Worm (Caenorhabditis elegans) whole organism, L1 larva: ENCODE results near the gene ccar-1.
A peak's percentile ranks its signal among the peaks of the same experiment; 100 is the strongest.

Experiments
- C34B4.2 ChIP-seq: sonication (generic microtip); optimal IDR thresholded peaks from 2 replicates; lab custom pipeline; 2017; ENCODE audit warnings: mild to moderate bottlenecking, missing genetic modification characterization, missing compliant biosample characterization
- Y116A8C.19 ChIP-seq: sonication (generic microtip); optimal IDR thresholded peaks from 2 replicates; lab custom pipeline; 2016; ENCODE audit warnings: missing compliant biosample characterization, missing genetic modification characterization, borderline replicate concordance
- aha-1 ChIP-seq: fragments of 150-350 bp; optimal IDR thresholded peaks from 2 replicates; lab custom pipeline; 2014; ENCODE audit warnings: missing biosample characterization, missing genetic modification characterization
- alr-1 ChIP-seq: fragments of 200-800 bp; sonication (Bioruptor generic); optimal IDR thresholded peaks from 2 replicates; lab custom pipeline; 2018; ENCODE audit warnings: borderline replicate concordance, mild to moderate bottlenecking, missing genetic modification characterization, missing compliant biosample characterization
- aly-2 ChIP-seq: fragments of 150-350 bp; optimal IDR thresholded peaks from 2 replicates; lab custom pipeline; 2014; ENCODE audit warnings: missing biosample characterization, missing genetic modification characterization
- ceh-8 ChIP-seq: fragments of 200-800 bp; sonication (Bioruptor generic); optimal IDR thresholded peaks from 2 replicates; lab custom pipeline; 2018; ENCODE audit warnings: mild to moderate bottlenecking, missing genetic modification characterization, moderate library complexity, missing compliant biosample characterization
- ceh-88 ChIP-seq: fragments of 200-800 bp; sonication (Bioruptor generic); IDR thresholded peaks from 2 replicates; pipeline ENCODE4 v1.3.6; 2022; ENCODE audit warnings: missing genetic modification characterization, missing compliant biosample characterization
- dpl-1 ChIP-seq, 3 experiments: fragments of 150-350 bp in 2 of 3; sonication (generic microtip) in 1 of 3; optimal IDR thresholded peaks; 2 replicates each; lab custom pipeline; 2014 to 2017; ENCODE audit warnings: missing biosample characterization in 3 of 3, missing genetic modification characterization in 3 of 3, missing genetic modification reagents in 3 of 3
- efl-1 ChIP-seq, 4 experiments: fragments of 150-350 bp; optimal IDR thresholded peaks in 3 of 4; peaks in 1 of 4; 1 replicate in 1 of 4; 2 replicates in 3 of 4; lab custom pipeline; 2014; ENCODE audit warnings: missing biosample characterization in 2 of 4, missing genetic modification characterization in 2 of 4, missing genetic modification reagents in 2 of 4
- elt-2 ChIP-seq: sonication (generic microtip); optimal IDR thresholded peaks from 2 replicates; lab custom pipeline; 2016; ENCODE audit warnings: missing genetic modification characterization, mild to moderate bottlenecking, inconsistent platforms, missing compliant biosample characterization, missing genetic modification reagents
- ets-5 ChIP-seq: fragments of 200-800 bp; sonication (Bioruptor generic); IDR thresholded peaks from 2 replicates; pipeline ENCODE4 v1.3.6; 2022; ENCODE audit warnings: missing genetic modification characterization, missing compliant biosample characterization
- fkh-4 ChIP-seq: sonication (generic microtip); optimal IDR thresholded peaks from 2 replicates; lab custom pipeline; 2016; ENCODE audit warnings: missing compliant biosample characterization, missing genetic modification characterization, borderline replicate concordance
- fos-1 ChIP-seq: fragments of 150-350 bp; optimal IDR thresholded peaks from 2 replicates; lab custom pipeline; 2014; ENCODE audit warnings: missing biosample characterization, missing genetic modification characterization
- hlh-17 ChIP-seq: fragments of 200-800 bp; sonication (Bioruptor generic); optimal IDR thresholded peaks from 2 replicates; lab custom pipeline; 2018; ENCODE audit warnings: missing genetic modification characterization, mild to moderate bottlenecking, missing compliant biosample characterization, moderate library complexity, borderline replicate concordance
- jun-1 ChIP-seq: fragments of 150-350 bp; optimal IDR thresholded peaks from 2 replicates; lab custom pipeline; 2014; ENCODE audit warnings: missing biosample characterization, missing genetic modification reagents, missing genetic modification characterization
- lin-15B ChIP-seq: fragments of 150-350 bp; sonication (generic microtip); optimal IDR thresholded peaks from 3 replicates; lab custom pipeline; 2014; ENCODE audit warnings: missing biosample characterization, missing genetic modification characterization
- lsy-2 ChIP-seq, 2 experiments: fragments of 150-350 bp; optimal IDR thresholded peaks; 2 replicates each; lab custom pipeline; 2014; ENCODE audit warnings: missing biosample characterization in 2 of 2, missing genetic modification characterization in 2 of 2
- mab-9 ChIP-seq: fragments of 200-800 bp; sonication (Bioruptor generic); IDR thresholded peaks from 2 replicates; pipeline ENCODE4 v1.3.6; 2022; ENCODE audit warnings: missing genetic modification reagents, missing genetic modification characterization, missing compliant biosample characterization
- mef-2 ChIP-seq: fragments of 150-350 bp; optimal IDR thresholded peaks from 2 replicates; lab custom pipeline; 2014; ENCODE audit warnings: missing biosample characterization, missing genetic modification characterization
- mep-1 ChIP-seq: fragments of 150-350 bp; optimal IDR thresholded peaks from 2 replicates; lab custom pipeline; 2014; ENCODE audit warnings: missing biosample characterization, missing genetic modification characterization
- nhr-11 ChIP-seq: fragments of 150-350 bp; optimal IDR thresholded peaks from 2 replicates; lab custom pipeline; 2014; ENCODE audit warnings: missing biosample characterization, missing genetic modification characterization
- nhr-19 ChIP-seq: fragments of 200-800 bp; sonication (Bioruptor generic); conservative IDR thresholded peaks from 2 replicates; pipeline ENCODE4 v1.3.6; 2022; ENCODE audit warnings: missing genetic modification characterization, missing compliant biosample characterization
- nhr-28 ChIP-seq: fragments of 150-350 bp; optimal IDR thresholded peaks from 2 replicates; lab custom pipeline; 2014; ENCODE audit warnings: missing biosample characterization, missing genetic modification characterization
- nhr-47 ChIP-seq: sonication (generic microtip); optimal IDR thresholded peaks from 2 replicates; lab custom pipeline; 2016; ENCODE audit warnings: mild to moderate bottlenecking, missing genetic modification characterization, moderate library complexity, missing compliant biosample characterization
- nhr-76 ChIP-seq: sonication (generic microtip); optimal IDR thresholded peaks from 2 replicates; lab custom pipeline; 2017; ENCODE audit warnings: missing biosample characterization, missing genetic modification characterization
- nhr-77 ChIP-seq: fragments of 150-350 bp; optimal IDR thresholded peaks from 2 replicates; lab custom pipeline; 2014; ENCODE audit warnings: missing biosample characterization, missing genetic modification characterization
- nhr-85 ChIP-seq: sonication (generic microtip); peaks from one replicate; lab custom pipeline; 2016; ENCODE audit warnings: missing genetic modification characterization, inconsistent platforms, missing compliant biosample characterization
- nhr-90 ChIP-seq: sonication (generic microtip); optimal IDR thresholded peaks from 2 replicates; lab custom pipeline; 2016; ENCODE audit warnings: mild to moderate bottlenecking, missing genetic modification characterization, missing compliant biosample characterization; ENCODE audit not compliant: poor library complexity
- pqm-1 ChIP-seq: sonication (generic microtip); optimal IDR thresholded peaks from 3 replicates; lab custom pipeline; 2017; ENCODE audit warnings: missing biosample characterization, missing genetic modification characterization
- skn-1 ChIP-seq: fragments of 150-350 bp; optimal IDR thresholded peaks from 2 replicates; lab custom pipeline; 2014; ENCODE audit warnings: missing biosample characterization, missing genetic modification characterization
- sptf-1 ChIP-seq: fragments of 150-350 bp; optimal IDR thresholded peaks from 2 replicates; lab custom pipeline; 2014; ENCODE audit warnings: missing biosample characterization, missing genetic modification characterization
- sup-37 ChIP-seq: fragments of 200-800 bp; sonication (Bioruptor generic); optimal IDR thresholded peaks from 2 replicates; lab custom pipeline; 2018; ENCODE audit warnings: mild to moderate bottlenecking, missing genetic modification characterization, missing compliant biosample characterization
- swsn-7 ChIP-seq: sonication (generic microtip); optimal IDR thresholded peaks from 2 replicates; lab custom pipeline; 2016; ENCODE audit warnings: missing genetic modification characterization, missing compliant biosample characterization
- tlp-1 ChIP-seq: fragments of 150-350 bp; optimal IDR thresholded peaks from 2 replicates; lab custom pipeline; 2014; ENCODE audit warnings: missing biosample characterization, missing genetic modification characterization
- unc-130 ChIP-seq: fragments of 150-350 bp; optimal IDR thresholded peaks from 2 replicates; lab custom pipeline; 2017; ENCODE audit warnings: missing biosample characterization, missing genetic modification characterization, inconsistent platforms
- unc-62 ChIP-seq: fragments of 150-350 bp; optimal IDR thresholded peaks from 2 replicates; lab custom pipeline; 2014; ENCODE audit warnings: missing biosample characterization, missing genetic modification reagents, missing genetic modification characterization
- vab-15 ChIP-seq: sonication (generic microtip); optimal IDR thresholded peaks from 2 replicates; lab custom pipeline; 2017; ENCODE audit warnings: missing genotype, mild to moderate bottlenecking, missing genetic modification characterization, missing compliant biosample characterization
- ztf-11 ChIP-seq, 2 experiments: sonication (generic microtip); optimal IDR thresholded peaks; 2 replicates each; lab custom pipeline; 2016 to 2017; ENCODE audit warnings: missing genetic modification characterization in 2 of 2, missing biosample characterization in 1 of 2, missing compliant biosample characterization in 1 of 2

ccar-1 gene

ce11 chrIV:14033752-14034570 lies 37.4 kb upstream of the ccar-1 start (continued):
- peak; percentile 61 for TF ChIP-seq nhr-19 (GFP tag; lab: Robert Waterston, UW)
- TF ChIP-seq nhr-28 (tag; lab: Kevin White, UChicago) = no peak
- no peak for TF ChIP-seq nhr-11 (tag; lab: Kevin White, UChicago)
- no peak for TF ChIP-seq sptf-1 (tag; lab: Kevin White, UChicago)
- peak; percentile 59 for TF ChIP-seq vab-15 (tag; lab: Kevin White, UChicago)
- TF ChIP-seq Y116A8C.19 (tag; lab: Kevin White, UChicago) = no peak
- TF ChIP-seq ceh-88 (GFP tag; lab: Robert Waterston, UW) = peak; percentile 76
- TF ChIP-seq fos-1 (tag; lab: Kevin White, UChicago) = peak; percentile 70
- no peak for TF ChIP-seq fkh-4 (tag; lab: Kevin White, UChicago)
- TF ChIP-seq ztf-11 (tag; optimal IDR thresholded peaks at IDR 0.05; lab: Kevin White, UChicago) = peak; percentile 70 to 85
- peak; percentile 86 for TF ChIP-seq nhr-85 (tag; lab: Kevin White, UChicago)
- TF ChIP-seq nhr-47 (tag; lab: Kevin White, UChicago) = peak; percentile 85
- TF ChIP-seq pqm-1 (tag; lab: Kevin White, UChicago) = peak; percentile 67
- TF ChIP-seq dpl-1 (GFP tag; optimal IDR thresholded peaks at IDR 0.05; lab: Kevin White, UChicago) = peak; percentile 0 to 30 (median 5)
- peak; percentile 5; the same call in 1 of the 2 replicates for TF ChIP-seq mab-9 (GFP tag; lab: Robert Waterston, UW)
- peak; percentile 81 for TF ChIP-seq jun-1 (tag; lab: Kevin White, UChicago)
- TF ChIP-seq nhr-77 (tag; lab: Kevin White, UChicago) = peak; percentile 45
- no peak for TF ChIP-seq lin-15B (tag; lab: Kevin White, UChicago)
- peak; percentile 62 to 64 for TF ChIP-seq lsy-2 (tag; optimal IDR thresholded peaks at IDR 0.05; lab: Kevin White, UChicago)
- TF ChIP-seq skn-1 (tag; lab: Kevin White, UChicago) = peak; percentile 53
- peak; percentile 63 for TF ChIP-seq C34B4.2 (tag; lab: Kevin White, UChicago)
- peak; percentile 81 for TF ChIP-seq mef-2 (tag; lab: Kevin White, UChicago)
- TF ChIP-seq alr-1 = no peak
- peak; percentile 56 for TF ChIP-seq ceh-8 (GFP tag; lab: Kevin White, UChicago)
- TF ChIP-seq sup-37 (GFP tag; lab: Kevin White, UChicago) = peak; percentile 64
- TF ChIP-seq unc-130 (tag; lab: Kevin White, UChicago) = peak; percentile 39
- TF ChIP-seq aha-1 = peak; percentile 38
- TF ChIP-seq swsn-7 (tag; lab: Kevin White, UChicago) = peak; percentile 88
- peak; percentile 89 for TF ChIP-seq mep-1 (tag; lab: Kevin White, UChicago)
- peak; percentile 98 for TF ChIP-seq hlh-17
- no peak for TF ChIP-seq aly-2 (tag; lab: Kevin White, UChicago)
- TF ChIP-seq ets-5 = no peak
- peak; percentile 56 for TF ChIP-seq nhr-90 (tag; lab: Kevin White, UChicago)
- TF ChIP-seq unc-62 (GFP tag; lab: Kevin White, UChicago) = no peak

ce11 chrIV:14034571-14034954 lies 36.8 kb upstream of the ccar-1 start:
- TF ChIP-seq unc-62 (GFP tag; lab: Kevin White, UChicago) = no peak
- TF ChIP-seq alr-1 = no peak
- no peak for TF ChIP-seq nhr-76
- no peak for TF ChIP-seq efl-1 (optimal IDR thresholded peaks at IDR 0.05; lab: Kevin White, UChicago)
- peak in 1 of 2 experiments; percentile 82 for TF ChIP-seq efl-1 (GFP tag; optimal IDR thresholded peaks at IDR 0.05 in 1 of 2; lab: Kevin White, UChicago)
- TF ChIP-seq tlp-1 (tag; lab: Kevin White, UChicago) = no peak
- TF ChIP-seq elt-2 (tag; lab: Kevin White, UChicago) = no peak
